Fruit fly (Drosophila melanogaster): ENCODE results near the gene ball.

DNA sequence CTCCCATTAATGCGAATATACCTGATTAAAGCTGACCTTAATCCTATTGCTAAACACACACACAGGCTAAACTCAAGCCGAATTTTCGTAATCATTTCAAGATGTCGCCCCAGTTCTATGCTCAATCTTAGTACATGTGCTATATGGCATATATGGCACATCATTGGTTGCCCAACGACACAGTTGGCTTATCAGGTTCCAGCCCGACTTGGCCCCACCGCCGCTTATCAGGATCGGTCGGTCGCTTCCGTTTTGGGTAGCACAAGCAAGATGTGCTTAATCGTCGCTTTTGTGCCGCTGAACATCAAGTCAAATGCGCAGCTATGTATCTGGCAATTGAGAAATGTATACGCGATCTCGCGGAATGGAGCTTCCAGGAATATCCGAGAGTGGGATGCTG, 4.5 kb upstream of the ball start:
- TF ChIP-seq CG1620 (GFP tag; optimal IDR thresholded peaks at IDR 0.05) (no peak), cic (GFP tag; optimal IDR thresholded peaks at IDR 0.05) (no peak), tj (GFP tag; optimal IDR thresholded peaks at IDR 0.05) (no peak), CG7045 (GFP tag; optimal IDR thresholded peaks at IDR 0.05) (no peak), CG12768 (GFP tag; optimal IDR thresholded peaks at IDR 0.05) (no peak), CG5204 (GFP tag; optimal IDR thresholded peaks at IDR 0.05) (no peak), toe (GFP tag; optimal IDR thresholded peaks at IDR 0.05) (no peak), ovo (GFP tag; optimal IDR thresholded peaks at IDR 0.05) (no peak), Clk (GFP tag; optimal IDR thresholded peaks at IDR 0.05) (no peak), CG14711 (tag; optimal IDR thresholded peaks at IDR 0.05) (no peak), CG11617 (GFP tag; optimal IDR thresholded peaks at IDR 0.05) (no peak), pad (GFP tag; optimal IDR thresholded peaks at IDR 0.05) (no peak), cnc (optimal IDR thresholded peaks at IDR 0.05) (no peak)

All from whole organism, adult.